Fruit fly (Drosophila melanogaster) whole organism, wandering third instar larva: ENCODE measurements around the gene CG8097.

Source experiments
- CG32264 ChIP-seq: fragments of 200-800 bp; sonication (Bioruptor generic); optimal IDR thresholded peaks from 2 replicates; lab custom pipeline; 2016; ENCODE audit warnings: missing biosample characterization, missing genetic modification characterization
- CG9705 ChIP-seq: fragments of 200-800 bp; sonication (Bioruptor generic); optimal IDR thresholded peaks from 2 replicates; lab custom pipeline; 2018; ENCODE audit warnings: missing biosample characterization, mild to moderate bottlenecking, missing genetic modification characterization
- Dif ChIP-seq: fragments of 200-275, 200-300 bp; sonication (Bioruptor generic); optimal IDR thresholded peaks from 2 replicates; lab custom pipeline; 2018; ENCODE audit warnings: missing biosample characterization, missing genetic modification characterization; ENCODE audit not compliant: partially characterized antibody
- GATAd ChIP-seq: sonication (Bioruptor generic); optimal IDR thresholded peaks from 2 replicates; lab custom pipeline; 2016; ENCODE audit warnings: missing biosample characterization, missing genetic modification characterization
- HLH106 ChIP-seq: fragments of 200-800 bp; optimal IDR thresholded peaks from 3 replicates; lab custom pipeline; 2019; ENCODE audit warnings: missing biosample characterization, mild to moderate bottlenecking, missing genetic modification characterization, moderate library complexity
- Hnf4 ChIP-seq: fragments of 200-800 bp; sonication (Bioruptor generic); optimal IDR thresholded peaks from 2 replicates; lab custom pipeline; 2016; ENCODE audit warnings: missing biosample characterization, mild to moderate bottlenecking, missing genetic modification characterization
- Hr78 ChIP-seq: fragments of >200 bp; optimal IDR thresholded peaks from 2 replicates; lab custom pipeline; 2017; ENCODE audit warnings: missing biosample characterization, missing genetic modification characterization
- Jra ChIP-seq: sonication (Bioruptor generic); optimal IDR thresholded peaks from 2 replicates; lab custom pipeline; 2016; ENCODE audit warnings: missing biosample characterization, missing genetic modification characterization
- Mio ChIP-seq: sonication (Bioruptor generic); optimal IDR thresholded peaks from 2 replicates; lab custom pipeline; 2016; ENCODE audit warnings: missing biosample characterization, missing genetic modification characterization
- Myc ChIP-seq: fragments of >200 bp; optimal IDR thresholded peaks from 2 replicates; lab custom pipeline; 2017
- OdsH ChIP-seq: fragments of 200-800 bp; sonication (Bioruptor generic); optimal IDR thresholded peaks from 2 replicates; lab custom pipeline; 2016; ENCODE audit warnings: missing biosample characterization, mild to moderate bottlenecking, missing genetic modification characterization
- Rel ChIP-seq, 2 experiments: fragments of 200-800 bp; sonication (Bioruptor generic) in 1 of 2; optimal IDR thresholded peaks; 2 replicates in 1 of 2; 3 replicates in 1 of 2; lab custom pipeline; 2016 to 2019; ENCODE audit warnings: mild to moderate bottlenecking in 2 of 2, missing biosample characterization in 2 of 2, missing genetic modification characterization in 2 of 2, moderate library complexity in 1 of 2
- Sp1 ChIP-seq: fragments of 200-800 bp; sonication (Bioruptor generic); optimal IDR thresholded peaks from 3 replicates; lab custom pipeline; 2019; ENCODE audit warnings: missing biosample characterization, mild to moderate bottlenecking, missing genetic modification characterization, moderate library complexity
- br ChIP-seq: fragments of 200-800 bp; sonication (Bioruptor generic); optimal IDR thresholded peaks from 2 replicates; lab custom pipeline; 2016; ENCODE audit warnings: missing biosample characterization, missing genetic modification characterization
- dl ChIP-seq, 2 experiments: fragments of 175-275, 200-275 bp in 1 of 2; fragments of 200-275 bp in 1 of 2; sonication (Bioruptor generic); optimal IDR thresholded peaks; lab custom pipeline; 2018; ENCODE audit warnings: mild to moderate bottlenecking in 2 of 2, missing biosample characterization in 2 of 2, missing genetic modification characterization in 2 of 2, moderate library complexity in 2 of 2; ENCODE audit not compliant: partially characterized antibody in 2 of 2, insufficient read depth in 1 of 2
- dmrt93B ChIP-seq: fragments of 200-800 bp; sonication (Bioruptor generic); optimal IDR thresholded peaks from 2 replicates; lab custom pipeline; 2018; ENCODE audit warnings: missing biosample characterization, mild to moderate bottlenecking, missing genetic modification characterization
- dsf ChIP-seq: sonication (Bioruptor generic); optimal IDR thresholded peaks from 2 replicates; lab custom pipeline; 2016; ENCODE audit warnings: missing biosample characterization, missing genetic modification characterization, borderline replicate concordance
- ey ChIP-seq: fragments of 200-800 bp; sonication (Bioruptor generic); optimal IDR thresholded peaks from 2 replicates; lab custom pipeline; 2016; ENCODE audit warnings: missing biosample characterization, missing genetic modification characterization
- foxo ChIP-seq, 2 experiments: fragments of 200-800 bp; sonication (Bioruptor generic); optimal IDR thresholded peaks; 2 replicates in 1 of 2; 3 replicates in 1 of 2; lab custom pipeline; 2016 to 2017; ENCODE audit warnings: missing biosample characterization in 2 of 2, missing genetic modification characterization in 2 of 2
- fru ChIP-seq: fragments of 200-800 bp; sonication (Bioruptor generic); optimal IDR thresholded peaks from 3 replicates; lab custom pipeline; 2016; ENCODE audit warnings: missing biosample characterization, mild to moderate bottlenecking, missing genetic modification characterization
- h ChIP-seq: fragments of 200-800 bp; sonication (Bioruptor generic); optimal IDR thresholded peaks from 3 replicates; lab custom pipeline; 2016; ENCODE audit warnings: missing biosample characterization, mild to moderate bottlenecking, missing genetic modification characterization
- jim ChIP-seq: fragments of 175-275, 200-325 bp; sonication (Bioruptor generic); optimal IDR thresholded peaks from 2 replicates; lab custom pipeline; 2016; ENCODE audit warnings: missing biosample characterization, mild to moderate bottlenecking, missing genetic modification characterization
- lola ChIP-seq: fragments of >200 bp; optimal IDR thresholded peaks from 2 replicates; lab custom pipeline; 2017; ENCODE audit warnings: missing biosample characterization, missing genetic modification characterization
- psq ChIP-seq: fragments of 200-800 bp; sonication (Bioruptor generic); optimal IDR thresholded peaks from 3 replicates; lab custom pipeline; 2017; ENCODE audit warnings: missing biosample characterization, mild to moderate bottlenecking, missing genetic modification characterization, moderate library complexity
- rgr ChIP-seq: fragments of 200-800 bp; sonication (Bioruptor generic); optimal IDR thresholded peaks from 3 replicates; lab custom pipeline; 2016; ENCODE audit warnings: missing biosample characterization, mild to moderate bottlenecking, missing genetic modification characterization
- sage ChIP-seq: fragments of 200-800 bp; sonication (Bioruptor generic); optimal IDR thresholded peaks from 2 replicates; lab custom pipeline; 2016; ENCODE audit warnings: missing biosample characterization, mild to moderate bottlenecking, missing genetic modification characterization
- sv ChIP-seq: fragments of 200-800 bp; sonication (Bioruptor generic); optimal IDR thresholded peaks from 3 replicates; lab custom pipeline; 2016; ENCODE audit warnings: missing biosample characterization, missing genetic modification characterization
- tai ChIP-seq: sonication (Bioruptor generic); optimal IDR thresholded peaks from 2 replicates; lab custom pipeline; 2016; ENCODE audit warnings: missing biosample characterization, missing genetic modification characterization
- usp ChIP-seq: fragments of >200 bp; optimal IDR thresholded peaks from 2 replicates; lab custom pipeline; 2017; ENCODE audit warnings: missing biosample characterization, missing genetic modification characterization
- woc ChIP-seq: sonication (Bioruptor generic); optimal IDR thresholded peaks from 2 replicates; lab custom pipeline; 2016; ENCODE audit warnings: missing biosample characterization, mild to moderate bottlenecking, missing genetic modification characterization

The CG8097 gene

DNA sequence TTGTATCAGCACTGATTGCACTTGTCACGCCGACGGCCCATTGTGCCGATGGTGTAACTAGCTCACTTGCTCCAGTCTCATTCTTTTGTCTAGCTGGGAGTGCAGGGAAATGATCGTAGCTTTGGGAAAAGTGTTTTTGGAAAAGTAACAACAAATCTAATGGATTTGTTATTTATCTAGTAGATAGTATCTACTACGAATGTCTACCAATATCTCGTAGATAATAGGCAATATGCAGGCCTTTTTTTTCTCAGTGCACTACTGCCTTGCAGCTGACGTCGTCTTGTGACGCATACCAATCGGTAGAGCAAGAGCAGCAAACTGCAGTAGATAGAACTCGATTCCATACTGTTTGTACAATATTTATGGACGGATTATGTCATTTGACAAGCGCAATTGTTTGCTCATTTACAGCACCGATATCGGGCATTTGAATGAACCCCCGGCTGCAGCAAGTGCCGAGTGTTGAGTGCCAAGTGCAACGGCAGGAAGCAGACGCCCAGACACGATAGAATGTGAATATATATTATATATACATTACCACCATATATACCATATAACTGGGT lies 39.4 kb upstream of the CG8097 start:
- no peak for TF ChIP-seq fru (GFP tag; lab: Kevin White, UChicago)
- no peak for TF ChIP-seq GATAd
- no peak for TF ChIP-seq sv
- no peak for TF ChIP-seq CG9705 (GFP tag; lab: Kevin White, UChicago)
- no peak for TF ChIP-seq OdsH (GFP tag; lab: Kevin White, UChicago)
- TF ChIP-seq h, result no peak
- no peak for TF ChIP-seq CG32264 (GFP tag; lab: Kevin White, UChicago)
- no peak for TF ChIP-seq Hr78 (GFP tag; lab: Kevin White, UChicago)
- TF ChIP-seq Myc (lab: Kevin White, UChicago), result no peak
- no peak for TF ChIP-seq tai (GFP tag; lab: Kevin White, UChicago)
- no peak for TF ChIP-seq rgr (GFP tag; lab: Kevin White, UChicago)
- TF ChIP-seq lola (GFP tag; lab: Kevin White, UChicago), result no peak
- TF ChIP-seq dsf (GFP tag; lab: Kevin White, UChicago), result no peak

DNA sequence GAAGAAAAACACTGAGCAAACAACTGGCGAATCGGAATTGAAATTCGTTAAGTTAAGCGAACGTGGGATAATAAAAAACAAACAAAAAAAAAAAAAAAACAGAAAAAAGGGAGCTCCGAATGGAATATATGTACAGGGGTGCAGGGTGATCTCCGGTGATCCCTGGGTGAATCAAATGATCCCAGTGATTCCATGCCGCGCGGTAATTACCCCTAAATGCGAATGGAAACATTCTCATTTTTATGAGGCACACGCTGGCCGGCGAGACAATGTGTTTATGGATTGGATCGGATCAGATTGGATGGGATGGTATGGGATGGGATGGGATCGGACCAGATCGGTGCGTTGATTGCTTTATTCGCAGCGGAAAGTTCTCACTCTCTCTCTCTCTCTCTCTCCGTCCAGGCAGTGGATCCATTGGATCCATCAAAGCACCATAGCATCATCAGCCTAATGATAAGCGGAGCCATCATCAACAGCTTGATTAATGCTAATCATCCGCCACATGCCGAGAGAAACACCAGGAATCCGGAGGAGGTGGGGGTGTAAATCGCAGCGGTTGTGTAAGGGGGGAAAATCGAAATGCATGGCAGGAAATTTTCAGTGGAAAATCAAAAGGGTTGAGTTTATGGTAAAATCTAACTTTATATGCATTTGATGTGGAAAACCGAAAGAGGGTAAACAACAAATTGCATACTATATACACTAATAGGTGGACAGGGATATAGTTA lies 37.3 kb upstream of the CG8097 start:
- TF ChIP-seq psq (peak; percentile 1), Jra (no peak), sv (no peak), Mio (no peak), HLH106 (tag; lab: Kevin White, UChicago) (no peak), lola (GFP tag; lab: Kevin White, UChicago) (no peak), fru (GFP tag; lab: Kevin White, UChicago) (no peak), Rel (GFP tag; optimal IDR thresholded peaks at IDR 0.05; lab: Kevin White, UChicago) (no peak), Rel (tag; optimal IDR thresholded peaks at IDR 0.05; lab: Kevin White, UChicago) (peak; percentile 76), sage (GFP tag; lab: Kevin White, UChicago) (no peak)

DNA sequence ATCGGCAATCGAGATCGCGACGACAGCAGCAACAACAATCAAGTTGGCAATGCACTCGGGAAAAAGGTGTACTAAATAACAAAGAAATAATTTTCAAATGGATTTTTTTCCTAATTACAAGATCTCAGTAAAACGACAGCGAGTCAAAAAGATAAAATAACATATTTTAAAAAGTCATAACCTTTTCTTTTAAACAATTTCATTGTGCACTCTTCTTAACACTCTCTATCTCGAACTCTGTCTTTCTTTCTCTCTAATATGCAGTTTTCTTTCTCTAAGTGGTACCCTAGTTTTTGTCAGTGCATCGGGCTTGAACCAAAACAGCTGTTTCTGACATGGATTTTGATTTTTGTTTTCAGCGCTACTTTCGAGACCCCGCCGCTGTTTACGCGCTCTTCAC lies 33.9 kb upstream of the CG8097 start:
- no peak for TF ChIP-seq Jra
- TF ChIP-seq lola (GFP tag; lab: Kevin White, UChicago), result no peak
- TF ChIP-seq Mio, result no peak
- peak; percentile 73 for TF ChIP-seq HLH106 (tag; lab: Kevin White, UChicago)
- peak in 1 of 2 experiments; percentile 50 for TF ChIP-seq foxo (GFP tag; optimal IDR thresholded peaks at IDR 0.05; lab: Kevin White, UChicago)
- no peak for TF ChIP-seq usp
- TF ChIP-seq Rel (GFP tag; optimal IDR thresholded peaks at IDR 0.05; lab: Kevin White, UChicago), result no peak
- peak; percentile 16 for TF ChIP-seq Rel (tag; optimal IDR thresholded peaks at IDR 0.05; lab: Kevin White, UChicago)
- TF ChIP-seq psq, result peak; percentile 44
- no peak for TF ChIP-seq jim (GFP tag; lab: Kevin White, UChicago)
- peak; percentile 62 for TF ChIP-seq rgr (GFP tag; lab: Kevin White, UChicago)
- TF ChIP-seq ey (GFP tag; lab: Kevin White, UChicago), result peak; percentile 53
- no peak for TF ChIP-seq dsf (GFP tag; lab: Kevin White, UChicago)
- TF ChIP-seq Dif (GFP tag; lab: Kevin White, UChicago), result no peak
- peak; percentile 70 for TF ChIP-seq h
- TF ChIP-seq OdsH (GFP tag; lab: Kevin White, UChicago), result peak; percentile 28
- TF ChIP-seq dl (GFP tag; optimal IDR thresholded peaks at IDR 0.05; lab: Kevin White, UChicago; ENCODE audit: insufficient read depth in 1 of 2, partially characterized antibody in 2 of 2), result no peak
- peak; percentile 23 for TF ChIP-seq Hnf4 (GFP tag; lab: Kevin White, UChicago)
- no peak for TF ChIP-seq CG32264 (GFP tag; lab: Kevin White, UChicago)
- peak; percentile 70 for TF ChIP-seq sv
- TF ChIP-seq br (GFP tag; lab: Kevin White, UChicago), result peak; percentile 29
- TF ChIP-seq dmrt93B, result peak; percentile 38
- TF ChIP-seq fru (GFP tag; lab: Kevin White, UChicago), result peak; percentile 61
- no peak for TF ChIP-seq Myc (lab: Kevin White, UChicago)
- TF ChIP-seq Sp1 (GFP tag; lab: Kevin White, UChicago), result peak; percentile 66
- TF ChIP-seq CG9705 (GFP tag; lab: Kevin White, UChicago), result no peak
- TF ChIP-seq, all 38 proteins: peak for 14

DNA sequence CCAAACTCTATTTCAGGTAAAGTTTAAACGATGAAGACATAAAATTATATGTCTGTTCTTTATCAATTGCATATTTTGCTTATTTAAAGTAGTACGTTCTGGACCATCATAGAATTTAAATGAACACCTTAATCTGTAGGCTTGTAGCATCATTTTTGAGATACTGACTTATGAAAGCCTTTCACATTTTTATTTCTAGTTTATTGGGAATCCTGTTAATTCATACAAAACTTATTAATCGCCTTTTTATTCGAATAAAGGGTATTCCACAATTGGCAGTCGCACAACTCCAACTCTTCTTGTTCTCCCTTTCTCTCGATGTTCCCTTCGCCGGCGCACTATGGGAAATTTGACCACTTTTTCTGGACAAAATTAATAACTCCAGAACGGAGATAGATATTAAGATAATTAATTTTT lies 30.5 kb upstream of the CG8097 start:
- TF ChIP-seq psq, result peak; percentile 59
- TF ChIP-seq HLH106 (tag; lab: Kevin White, UChicago), result peak; percentile 40
- TF ChIP-seq foxo (GFP tag; optimal IDR thresholded peaks at IDR 0.05; lab: Kevin White, UChicago), result peak in 1 of 2 experiments; percentile 62
- TF ChIP-seq rgr (GFP tag; lab: Kevin White, UChicago), result peak; percentile 28
- no peak for TF ChIP-seq Hnf4 (GFP tag; lab: Kevin White, UChicago)
- peak; percentile 21 for TF ChIP-seq dmrt93B
- TF ChIP-seq CG9705 (GFP tag; lab: Kevin White, UChicago), result no peak
- TF ChIP-seq fru (GFP tag; lab: Kevin White, UChicago), result peak; percentile 62
- peak; percentile 45 for TF ChIP-seq h
- TF ChIP-seq dsf (GFP tag; lab: Kevin White, UChicago), result no peak
- TF ChIP-seq Sp1 (GFP tag; lab: Kevin White, UChicago), result peak; percentile 30
- peak; percentile 86 for TF ChIP-seq woc (GFP tag; lab: Kevin White, UChicago)
- TF ChIP-seq OdsH (GFP tag; lab: Kevin White, UChicago), result peak; percentile 54
- TF ChIP-seq ey (GFP tag; lab: Kevin White, UChicago), result peak; percentile 40
- peak; percentile 18 for TF ChIP-seq br (GFP tag; lab: Kevin White, UChicago)
